Worm (Caenorhabditis elegans) whole organism, L4 larva: ENCODE measurements around the gene asns-1.

ENCODE experiments used
- snpc-4 ChIP-seq: fragments of 150-350 bp; optimal IDR thresholded peaks from 2 replicates; lab custom pipeline; 2014; ENCODE audit warnings: missing biosample characterization, missing genetic modification characterization
- tra-1 ChIP-seq: fragments of 200-800 bp; sonication (Bioruptor generic); IDR thresholded peaks from 2 replicates; pipeline ENCODE4 v1.3.6; 2022; ENCODE audit warnings: missing genetic modification reagents, missing genetic modification characterization, missing compliant biosample characterization

- TF ChIP-seq snpc-4 (tag; lab: Kevin White, UChicago), result no peak
- TF ChIP-seq tra-1, result no peak
Observed at ce11 chrV:8513361-8513760, 32.6 kb upstream of the asns-1 start, which contains the start of gene F45F2.9.
